Fruit fly (Drosophila melanogaster): ENCODE measurements around the gene rt.
"Not testable (repeated sequence)": the region's sequence is repeated elsewhere in the genome, so short reads cannot be mapped to it uniquely, and the experiment has no call there.

Gene rt

DNA sequence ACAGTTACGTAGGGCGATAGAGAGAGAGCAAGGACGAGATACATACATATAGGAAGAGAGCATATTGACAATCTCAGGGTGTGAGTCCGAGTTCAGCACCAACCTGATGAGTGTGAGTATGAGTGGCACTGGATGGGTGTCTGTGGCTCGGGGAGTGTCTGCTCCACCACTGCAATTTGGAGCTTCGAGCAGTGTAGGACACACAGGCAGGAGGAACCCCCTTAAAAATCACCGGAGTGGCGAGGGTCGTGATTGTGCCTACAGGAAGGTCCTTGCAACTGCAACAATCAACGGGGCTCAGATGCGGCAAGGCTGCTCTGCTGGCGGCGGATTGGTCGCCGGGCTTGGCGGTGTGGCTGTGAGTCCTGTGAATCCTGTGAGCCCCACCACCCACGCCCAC is 4.2 kb upstream of the rt start:
- TF ChIP-seq HLH106 (tag; optimal IDR thresholded peaks at IDR 0.05) = no peak
- TF ChIP-seq Hr78 (GFP tag; optimal IDR thresholded peaks at IDR 0.05) = no peak
- no peak for TF ChIP-seq Hr83 (GFP tag; optimal IDR thresholded peaks at IDR 0.05; ENCODE audit: poor library complexity, severe bottlenecking)
- no peak for TF ChIP-seq tai (GFP tag; optimal IDR thresholded peaks at IDR 0.05)
- TF ChIP-seq Sp1 (GFP tag; optimal IDR thresholded peaks at IDR 0.05) = no peak

DNA sequence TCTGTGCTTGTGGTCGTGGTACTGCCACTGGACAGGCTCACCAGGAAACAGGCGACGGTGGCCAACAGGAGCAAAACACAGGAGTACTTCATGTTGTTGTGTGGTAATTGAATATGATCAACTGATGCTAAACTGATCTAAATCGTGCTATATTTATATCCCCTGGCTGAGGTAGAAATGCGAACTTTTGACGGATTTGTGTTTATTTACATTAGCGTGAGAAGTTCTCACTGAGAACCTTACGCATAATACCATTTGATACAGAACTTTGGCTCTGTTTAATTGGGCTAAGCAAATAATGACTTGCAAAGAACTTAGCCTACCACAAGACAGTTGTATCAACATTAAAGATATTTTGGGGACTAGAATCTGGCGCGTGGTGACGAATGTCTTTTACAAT is 3.6 kb upstream of the rt start, which contains the start of gene CG33268:
Gene CG33268, minus strand, starts transcription at position 101 of the 400 bp plus-strand sequence.
- TF ChIP-seq woc (GFP tag; optimal IDR thresholded peaks at IDR 0.05) (no peak), pan (optimal IDR thresholded peaks at IDR 0.05) (no peak), sv (GFP tag; optimal IDR thresholded peaks at IDR 0.05) (no peak), ey (GFP tag; optimal IDR thresholded peaks at IDR 0.05) (no peak), CrebA (GFP tag; optimal IDR thresholded peaks at IDR 0.05; ENCODE audit: borderline replicate concordance) (no peak), Hr83 (GFP tag; optimal IDR thresholded peaks at IDR 0.05; ENCODE audit: poor library complexity, severe bottlenecking) (no peak), usp (GFP tag; optimal IDR thresholded peaks at IDR 0.05) (no peak), Vsx2 (GFP tag; optimal IDR thresholded peaks at IDR 0.05; ENCODE audit: partially characterized antibody) (no peak), rgr (GFP tag; optimal IDR thresholded peaks at IDR 0.05) (no peak), Abd-B (GFP tag; optimal IDR thresholded peaks at IDR 0.05) (no peak), CG9705 (GFP tag; optimal IDR thresholded peaks at IDR 0.05) (no peak)

DNA sequence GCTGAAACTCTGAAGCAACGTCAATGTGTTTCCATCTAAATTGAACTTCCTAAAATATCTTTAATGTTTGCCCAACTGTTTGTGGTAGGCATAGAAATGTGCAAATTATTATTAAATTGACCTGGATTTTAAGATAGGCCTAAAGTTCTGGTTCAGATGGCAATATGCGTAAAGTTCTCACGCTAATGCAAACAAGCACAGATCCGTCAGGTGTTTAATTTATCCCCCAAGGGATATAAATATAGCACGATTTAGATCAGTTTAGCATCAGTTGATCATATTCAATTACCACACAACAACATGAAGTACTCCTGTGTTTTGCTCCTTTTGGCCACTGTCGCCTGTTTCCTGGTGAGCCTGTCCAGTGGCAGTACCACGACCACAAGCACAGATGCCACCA is 1.8 kb upstream of the rt start, which contains the start of gene CG7377:
Gene CG7377, plus strand, starts transcription at position 301 of the 400 bp plus-strand sequence.
- TF ChIP-seq N (GFP tag; optimal IDR thresholded peaks at IDR 0.05); fru (GFP tag; optimal IDR thresholded peaks at IDR 0.05); Dif (GFP tag; optimal IDR thresholded peaks at IDR 0.05; ENCODE audit: partially characterized antibody): not testable (repeated sequence)

DNA sequence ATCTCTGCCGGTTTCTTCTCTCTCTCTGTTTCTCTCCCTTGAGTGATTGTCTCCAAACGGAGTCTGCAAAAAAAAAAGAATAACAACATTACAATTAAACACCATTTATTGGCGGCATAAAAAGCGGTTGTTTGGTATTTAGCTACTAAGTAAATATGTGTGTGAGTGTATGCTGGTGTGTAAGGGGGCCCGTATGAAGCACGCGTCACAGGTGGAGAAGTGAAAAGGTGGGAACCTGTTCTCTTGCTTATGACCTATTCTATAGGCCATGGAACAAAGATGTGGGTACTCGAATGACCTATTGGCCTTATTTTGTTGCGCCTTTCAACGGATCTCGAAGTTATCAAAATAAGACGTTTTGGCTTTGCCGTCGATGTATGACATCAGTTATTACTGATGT is 1.0 kb upstream of the rt start:
- TF ChIP-seq h (GFP tag; optimal IDR thresholded peaks at IDR 0.05) (no peak), Myc (optimal IDR thresholded peaks at IDR 0.05) (no peak), lola (GFP tag; optimal IDR thresholded peaks at IDR 0.05) (no peak)

DNA sequence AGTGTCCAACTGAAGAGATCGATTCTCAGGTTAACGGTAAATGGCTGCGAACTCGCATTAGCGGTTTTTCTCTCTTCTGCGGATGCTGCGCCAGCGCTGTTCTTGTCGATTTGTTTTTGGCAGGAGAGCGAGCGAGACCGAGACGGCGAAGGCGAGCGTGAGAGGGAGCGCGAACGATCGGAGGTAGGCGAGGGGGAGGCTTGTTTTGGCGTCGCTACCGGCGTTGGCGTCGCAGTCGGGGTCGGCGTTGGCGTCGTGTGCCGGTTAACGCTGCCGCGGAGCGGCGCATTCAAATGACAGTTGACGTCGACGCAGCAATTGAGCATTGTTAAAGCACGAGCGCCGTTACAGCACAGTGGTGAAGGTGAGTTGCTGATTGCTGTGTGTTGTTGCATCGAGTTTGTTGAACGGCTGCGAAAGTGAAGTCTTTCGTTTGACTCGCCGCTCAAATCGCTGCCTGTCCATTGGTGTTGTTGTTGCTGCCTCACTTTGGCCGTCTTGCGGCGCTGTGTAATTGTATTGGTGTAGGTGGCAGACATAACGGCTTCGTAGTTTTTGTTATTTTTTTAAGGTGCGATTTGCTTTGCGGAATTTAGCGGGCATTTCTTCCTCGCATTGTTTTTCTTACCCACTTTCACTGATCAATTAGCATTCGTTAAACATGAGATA is 642 bp downstream of the rt start:
- peak; percentile 13 for TF ChIP-seq Hr83 (GFP tag; optimal IDR thresholded peaks at IDR 0.05; ENCODE audit: poor library complexity, severe bottlenecking)
- no peak for TF ChIP-seq Dfd (GFP tag; optimal IDR thresholded peaks at IDR 0.05)
- no peak for TF ChIP-seq CG9705 (GFP tag; optimal IDR thresholded peaks at IDR 0.05)
- peak; percentile 38 for TF ChIP-seq h (GFP tag; optimal IDR thresholded peaks at IDR 0.05)

DNA sequence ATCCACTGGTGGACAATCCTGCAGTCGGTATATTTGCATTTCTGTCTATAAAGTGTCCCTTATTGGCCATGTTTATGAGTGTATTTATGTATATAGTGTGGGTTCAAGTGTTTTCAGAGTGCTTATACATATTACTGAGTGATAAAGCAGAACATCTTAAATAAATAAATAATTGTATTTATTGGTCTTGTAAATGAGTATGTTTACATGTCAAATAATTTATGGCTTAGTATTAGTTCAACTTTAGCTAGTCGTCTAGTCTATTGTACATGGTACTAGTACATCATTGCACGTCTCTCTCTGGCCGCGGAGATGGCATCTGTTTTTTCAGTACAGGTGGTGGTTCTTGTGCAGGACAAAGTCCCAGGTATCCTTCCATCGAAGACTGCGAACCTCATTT is 3.6 kb downstream of the rt start, which contains the start of gene CG32086:
Gene CG32086, minus strand, starts transcription at position 101 of the 400 bp plus-strand sequence.
- TF ChIP-seq OdsH (GFP tag; optimal IDR thresholded peaks at IDR 0.05) (no peak), CG9705 (GFP tag; optimal IDR thresholded peaks at IDR 0.05) (no peak), Jra (GFP tag; optimal IDR thresholded peaks at IDR 0.05) (no peak), Abd-B (GFP tag; optimal IDR thresholded peaks at IDR 0.05) (no peak), jim (GFP tag; optimal IDR thresholded peaks at IDR 0.05) (no peak), pan (optimal IDR thresholded peaks at IDR 0.05) (no peak), ey (GFP tag; optimal IDR thresholded peaks at IDR 0.05) (no peak), Hr78 (GFP tag; optimal IDR thresholded peaks at IDR 0.05) (no peak), woc (GFP tag; optimal IDR thresholded peaks at IDR 0.05) (no peak), Hnf4 (GFP tag; optimal IDR thresholded peaks at IDR 0.05) (no peak), usp (GFP tag; optimal IDR thresholded peaks at IDR 0.05) (no peak), N (GFP tag; optimal IDR thresholded peaks at IDR 0.05) (no peak)

DNA sequence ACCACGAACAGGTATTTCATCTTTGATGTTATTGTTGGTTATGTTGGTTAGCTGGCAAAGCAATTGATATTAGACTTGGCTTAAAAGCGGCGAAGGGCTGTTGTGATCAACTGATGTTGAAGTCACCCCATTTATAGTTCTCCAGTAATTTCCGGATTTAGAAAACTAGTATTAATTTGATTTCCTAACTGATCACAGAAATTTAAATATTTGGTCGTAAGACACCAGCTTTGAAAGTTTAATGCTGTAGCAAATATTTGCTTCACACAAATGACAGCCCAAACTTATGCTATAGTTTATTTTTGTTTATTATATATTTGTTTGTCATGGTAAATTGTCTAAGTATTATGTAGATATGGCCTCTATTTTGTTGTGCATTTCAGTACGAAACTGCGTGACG is 5.5 kb downstream of the rt start, which contains the start of gene CG33269:
Gene CG33269, minus strand, starts transcription at position 101 of the 400 bp plus-strand sequence.
- no peak for TF ChIP-seq Vsx2 (GFP tag; optimal IDR thresholded peaks at IDR 0.05; ENCODE audit: partially characterized antibody)
- no peak for TF ChIP-seq br (GFP tag; optimal IDR thresholded peaks at IDR 0.05)
- no peak for TF ChIP-seq CG9705 (GFP tag; optimal IDR thresholded peaks at IDR 0.05)
- no peak for TF ChIP-seq CrebA (GFP tag; optimal IDR thresholded peaks at IDR 0.05; ENCODE audit: borderline replicate concordance)
- TF ChIP-seq dl (GFP tag; optimal IDR thresholded peaks at IDR 0.05; ENCODE audit: insufficient read depth in 1 of 2, partially characterized antibody in 2 of 2) = no peak
- TF ChIP-seq h (GFP tag; optimal IDR thresholded peaks at IDR 0.05) = no peak
- TF ChIP-seq GATAd (GFP tag; optimal IDR thresholded peaks at IDR 0.05) = no peak
- TF ChIP-seq Dfd (GFP tag; optimal IDR thresholded peaks at IDR 0.05) = no peak
- no peak for TF ChIP-seq Sp1 (GFP tag; optimal IDR thresholded peaks at IDR 0.05)
- TF ChIP-seq Hr78 (GFP tag; optimal IDR thresholded peaks at IDR 0.05) = no peak
- no peak for TF ChIP-seq dmrt93B (GFP tag; optimal IDR thresholded peaks at IDR 0.05)
- no peak for TF ChIP-seq pan (optimal IDR thresholded peaks at IDR 0.05)
- no peak for TF ChIP-seq lola (GFP tag; optimal IDR thresholded peaks at IDR 0.05)
- no peak for TF ChIP-seq psq (GFP tag; optimal IDR thresholded peaks at IDR 0.05)
- no peak for TF ChIP-seq HLH106 (tag; optimal IDR thresholded peaks at IDR 0.05)
- TF ChIP-seq CG32264 (GFP tag; optimal IDR thresholded peaks at IDR 0.05) = no peak
